Worm (Caenorhabditis elegans) whole organism, L2 larva: ENCODE results near the gene nduv-2.

Experiments
- mdl-1 ChIP-seq, 2 experiments: fragments of 150-350 bp in 1 of 2; sonication (generic microtip) in 1 of 2; optimal IDR thresholded peaks; 2 replicates each; lab custom pipeline; 2017; ENCODE audit warnings: missing biosample characterization in 2 of 2, missing genetic modification characterization in 2 of 2
- nhr-77 ChIP-seq: fragments of 150-350 bp; optimal IDR thresholded peaks from 2 replicates; lab custom pipeline; 2014; ENCODE audit warnings: missing biosample characterization, missing genetic modification characterization

ce11 chrV:13627103-13627623 is 1.8 kb upstream of the nduv-2 start, which contains the start of gene sde-2:
- TF ChIP-seq nhr-77 (tag; lab: Kevin White, UChicago) (no peak), mdl-1 (tag; optimal IDR thresholded peaks at IDR 0.05; lab: Kevin White, UChicago) (no peak)
